Fruit fly (Drosophila melanogaster) S2 (cell line): Measurements from ENCODE around the gene CG13847.

Source experiments
- CG8478 ChIP-seq: fragments of >200 bp; optimal IDR thresholded peaks from 2 replicates; lab custom pipeline; 2018
- CTCF ChIP-seq, 2 experiments: fragments of >200 bp; optimal IDR thresholded peaks; 2 replicates each; lab custom pipeline; 2018

DNA sequence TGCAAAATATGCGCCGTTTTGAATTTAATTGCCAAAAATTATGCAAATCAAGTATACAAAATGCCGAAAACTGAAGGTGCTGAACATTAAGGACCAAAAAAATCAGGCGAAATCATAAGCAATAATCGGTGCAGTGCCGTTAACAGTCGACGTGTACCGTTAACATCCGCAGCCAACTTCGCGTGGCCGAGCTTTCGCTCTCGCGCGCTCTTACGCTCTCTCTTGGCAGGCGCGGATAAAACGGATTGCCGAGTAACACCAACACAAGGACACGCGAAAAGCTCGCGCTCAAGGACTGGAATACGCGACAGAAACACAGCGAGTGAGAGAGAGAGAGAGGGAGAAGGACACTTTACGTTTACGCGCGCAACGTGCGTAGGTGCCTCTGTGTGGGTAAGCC, 34.1 kb upstream of the CG13847 start:
- TF ChIP-seq CG8478 = no peak
- TF ChIP-seq CTCF (optimal IDR thresholded peaks at IDR 0.05; lab: Kevin White, UChicago) = no peak
